Fruit fly (Drosophila melanogaster) whole organism, embryonic: ENCODE data around the gene CG5172.

Source experiments
- Bdp1 ChIP-seq: fragments of 200-800 bp; sonication (Bioruptor generic); optimal IDR thresholded peaks from 3 replicates; lab custom pipeline; 2016; ENCODE audit warnings: missing biosample characterization, missing genetic modification characterization
- Blimp-1 ChIP-seq: fragments of 200-800 bp; sonication (Bioruptor generic); optimal IDR thresholded peaks from 3 replicates; lab custom pipeline; 2018; ENCODE audit warnings: missing biosample characterization, missing genetic modification characterization, mild to moderate bottlenecking, moderate library complexity, missing genetic modification reagents
- CG10543 ChIP-seq: fragments of 200-800 bp; sonication (Bioruptor generic); optimal IDR thresholded peaks from 3 replicates; lab custom pipeline; 2017; ENCODE audit warnings: missing biosample characterization, mild to moderate bottlenecking, missing genetic modification characterization, moderate library complexity
- CG11093 ChIP-seq: fragments of 200-800 bp; sonication (Bioruptor generic); IDR thresholded peaks from 3 replicates; pipeline ENCODE4 v1.3.6; 2022; ENCODE audit warnings: missing biosample characterization, missing genetic modification characterization
- CG11695 ChIP-seq: fragments of 200-800 bp; sonication (Bioruptor generic); IDR thresholded peaks from 3 replicates; pipeline ENCODE4 v1.3.6; 2022; ENCODE audit warnings: missing biosample characterization, missing genetic modification characterization
- CG12299 ChIP-seq: fragments of 200-800 bp; sonication (Bioruptor generic); optimal IDR thresholded peaks from 2 replicates; lab custom pipeline; 2018; ENCODE audit warnings: missing biosample characterization, mild to moderate bottlenecking, missing genetic modification characterization
- CG13424 ChIP-seq: fragments of 200-800 bp; sonication (Bioruptor generic); optimal IDR thresholded peaks from 2 replicates; lab custom pipeline; 2019; ENCODE audit warnings: missing biosample characterization, mild to moderate bottlenecking, missing genetic modification characterization, moderate library complexity
- CG15011 ChIP-seq: fragments of 200-800 bp; sonication (Bioruptor generic); optimal IDR thresholded peaks from 3 replicates; lab custom pipeline; 2018; ENCODE audit warnings: missing biosample characterization, mild to moderate bottlenecking, missing genetic modification characterization
- CG15514 ChIP-seq: fragments of 200-800 bp; sonication (Bioruptor generic); optimal IDR thresholded peaks from 3 replicates; lab custom pipeline; 2017; ENCODE audit warnings: missing biosample characterization, missing genetic modification characterization, mild to moderate bottlenecking, moderate library complexity, missing genetic modification reagents
- CG15696 ChIP-seq: fragments of 200-800 bp; sonication (Bioruptor generic); optimal IDR thresholded peaks from 2 replicates; lab custom pipeline; 2019; ENCODE audit warnings: missing biosample characterization, mild to moderate bottlenecking, missing genetic modification characterization, moderate library complexity
- CG2129 ChIP-seq: fragments of 200-800 bp; sonication (Bioruptor generic); IDR thresholded peaks from 2 replicates; pipeline ENCODE4 v1.3.6; 2022; ENCODE audit warnings: missing biosample characterization, missing genetic modification characterization; ENCODE audit not compliant: partially characterized antibody
- CG30431 ChIP-seq: fragments of 200-800 bp; sonication (Bioruptor generic); optimal IDR thresholded peaks from 2 replicates; lab custom pipeline; 2017; ENCODE audit warnings: missing biosample characterization, missing genetic modification characterization
- CG3065 ChIP-seq: fragments of 200-800 bp; sonication (Bioruptor generic); optimal IDR thresholded peaks from 2 replicates; lab custom pipeline; 2016; ENCODE audit warnings: missing biosample characterization, missing genetic modification characterization
- CG32772 ChIP-seq: fragments of 200-800 bp; sonication (Bioruptor generic); IDR thresholded peaks from 2 replicates; pipeline ENCODE4 v1.3.6; 2022; ENCODE audit warnings: missing biosample characterization, missing genetic modification characterization
- CG6254 ChIP-seq: fragments of 200-800 bp; sonication (Bioruptor generic); optimal IDR thresholded peaks from 3 replicates; lab custom pipeline; 2017; ENCODE audit warnings: mild to moderate bottlenecking, missing biosample characterization, missing genetic modification reagents, missing genetic modification characterization
- CG6272 ChIP-seq: fragments of 200-800 bp; sonication (Bioruptor generic); IDR thresholded peaks from 2 replicates; pipeline ENCODE4 v1.3.6; 2022; ENCODE audit warnings: missing biosample characterization, missing genetic modification characterization
- CG8924 ChIP-seq: fragments of 200-800 bp; optimal IDR thresholded peaks from 3 replicates; lab custom pipeline; 2019; ENCODE audit warnings: missing biosample characterization, mild to moderate bottlenecking, missing genetic modification characterization, moderate library complexity
- CG8944 ChIP-seq: fragments of 200-800 bp; sonication (Bioruptor generic); optimal IDR thresholded peaks from 3 replicates; lab custom pipeline; 2016; ENCODE audit warnings: missing biosample characterization, missing genetic modification characterization
- D ChIP-seq, 2 experiments: fragments of 200-800 bp in 1 of 2; fragments of >200 bp in 1 of 2; sonication (Bioruptor generic) in 1 of 2; optimal IDR thresholded peaks; 2 replicates in 1 of 2; 3 replicates in 1 of 2; lab custom pipeline; 2017; ENCODE audit warnings: mild to moderate bottlenecking in 1 of 2, missing biosample characterization in 1 of 2, missing genetic modification characterization in 1 of 2, missing genetic modification reagents in 1 of 2
- D19B ChIP-seq: fragments of 200-800 bp; sonication (Bioruptor generic); optimal IDR thresholded peaks from 2 replicates; lab custom pipeline; 2017; ENCODE audit warnings: missing biosample characterization, mild to moderate bottlenecking, missing genetic modification characterization
- Dref ChIP-seq: fragments of 200-800 bp; sonication (Bioruptor generic); IDR thresholded peaks from 2 replicates; pipeline ENCODE4 v1.3.6; 2022; ENCODE audit warnings: missing biosample characterization, missing genetic modification characterization
- Drgx ChIP-seq: fragments of 200-800 bp; sonication (Bioruptor generic); IDR thresholded peaks from 2 replicates; pipeline ENCODE4 v1.3.6; 2022; ENCODE audit warnings: missing biosample characterization, missing genetic modification characterization
- Fer3 ChIP-seq: fragments of 200-800 bp; sonication (Bioruptor generic); optimal IDR thresholded peaks from 2 replicates; lab custom pipeline; 2018; ENCODE audit warnings: missing biosample characterization, mild to moderate bottlenecking, missing genetic modification characterization, moderate library complexity
- Hr51 ChIP-seq, 2 experiments: fragments of 200-800 bp; sonication (Bioruptor generic); optimal IDR thresholded peaks; 2 replicates in 1 of 2; 3 replicates in 1 of 2; lab custom pipeline; 2016 to 2018; ENCODE audit warnings: missing biosample characterization in 2 of 2, missing genetic modification characterization in 2 of 2, mild to moderate bottlenecking in 1 of 2, moderate library complexity in 1 of 2
- NC2α ChIP-seq: fragments of 200-800 bp; sonication (Bioruptor generic); optimal IDR thresholded peaks from 2 replicates; lab custom pipeline; 2016; ENCODE audit warnings: missing biosample characterization, missing genetic modification characterization
- Poxn ChIP-seq: fragments of 200-800 bp; sonication (Bioruptor generic); IDR thresholded peaks from 2 replicates; pipeline ENCODE4 v1.3.6; 2022; ENCODE audit warnings: missing biosample characterization, missing genetic modification characterization
- Sox102F ChIP-seq: fragments of 200-800 bp; sonication (Bioruptor generic); optimal IDR thresholded peaks from 2 replicates; lab custom pipeline; 2018; ENCODE audit warnings: missing biosample characterization, mild to moderate bottlenecking, missing genetic modification characterization, moderate library complexity
- Stat92E ChIP-seq, 3 experiments: fragments of >200 bp in 2 of 3; fragments of 200-800 bp in 1 of 3; sonication (Bioruptor generic) in 1 of 3; optimal IDR thresholded peaks; 2 replicates each; lab custom pipeline; 2017 to 2019; ENCODE audit warnings: missing biosample characterization in 3 of 3, missing genetic modification characterization in 3 of 3, mild to moderate bottlenecking in 1 of 3, moderate library complexity in 1 of 3
- TFAM ChIP-seq: fragments of 200-800 bp; sonication (Bioruptor generic); optimal IDR thresholded peaks from 2 replicates; lab custom pipeline; 2017; ENCODE audit warnings: missing biosample characterization, missing genetic modification characterization, inconsistent platforms
- Tbp ChIP-seq: fragments of >200 bp; optimal IDR thresholded peaks from 2 replicates; lab custom pipeline; 2018; ENCODE audit warnings: missing biosample characterization, missing genetic modification characterization
- Usf ChIP-seq: fragments of 200-800 bp; sonication (Bioruptor generic); optimal IDR thresholded peaks from 2 replicates; lab custom pipeline; 2017; ENCODE audit warnings: missing genotype, missing biosample characterization, missing genetic modification characterization
- bsh ChIP-seq, 2 experiments: fragments of 200-800 bp; sonication (Bioruptor generic); optimal IDR thresholded peaks; 2 replicates each; lab custom pipeline; 2017 to 2018; ENCODE audit warnings: mild to moderate bottlenecking in 2 of 2, missing biosample characterization in 2 of 2, missing genetic modification characterization in 2 of 2, moderate library complexity in 1 of 2
- cato ChIP-seq: fragments of 200-800 bp; sonication (Bioruptor generic); optimal IDR thresholded peaks from 2 replicates; lab custom pipeline; 2016; ENCODE audit warnings: missing biosample characterization, missing genetic modification characterization, borderline replicate concordance
- crc ChIP-seq: fragments of 200-800 bp; sonication (Bioruptor generic); optimal IDR thresholded peaks from 2 replicates; lab custom pipeline; 2016; ENCODE audit warnings: missing biosample characterization, missing genetic modification characterization
- dati ChIP-seq: fragments of 200-800 bp; sonication (Bioruptor generic); IDR thresholded peaks from 2 replicates; pipeline ENCODE4 v1.3.6; 2022; ENCODE audit warnings: missing biosample characterization, missing genetic modification characterization
- dmrt11E ChIP-seq: fragments of 200-800 bp; sonication (Bioruptor generic); optimal IDR thresholded peaks from 3 replicates; lab custom pipeline; 2018; ENCODE audit warnings: missing biosample characterization, mild to moderate bottlenecking, missing genetic modification characterization, moderate library complexity
- fru ChIP-seq: fragments of >200 bp; optimal IDR thresholded peaks from 2 replicates; lab custom pipeline; 2017
- gt ChIP-seq: fragments of 200-800 bp; sonication (Bioruptor generic); IDR thresholded peaks from 2 replicates; pipeline ENCODE4 v1.3.6; 2022; ENCODE audit warnings: missing biosample characterization, missing genetic modification characterization
- inv ChIP-seq: fragments of 200-800 bp; sonication (Bioruptor generic); IDR thresholded peaks from 2 replicates; pipeline ENCODE4 v1.3.6; 2022; ENCODE audit warnings: missing biosample characterization, missing genetic modification characterization; ENCODE audit not compliant: partially characterized antibody
- mam ChIP-seq: fragments of 200-800 bp; sonication (Bioruptor generic); optimal IDR thresholded peaks from 3 replicates; lab custom pipeline; 2016; ENCODE audit warnings: missing biosample characterization, missing genetic modification characterization
- nmo ChIP-seq: fragments of 200-800 bp; sonication (Bioruptor generic); optimal IDR thresholded peaks from 2 replicates; lab custom pipeline; 2018; ENCODE audit warnings: missing biosample characterization, mild to moderate bottlenecking, missing genetic modification characterization, moderate library complexity
- prd ChIP-seq, 3 experiments: fragments of >200 bp in 2 of 3; fragments of 200-800 bp in 1 of 3; sonication (Bioruptor generic) in 1 of 3; optimal IDR thresholded peaks in 2 of 3; IDR thresholded peaks in 1 of 3; 2 replicates in 2 of 3; 3 replicates in 1 of 3; pipeline versions ENCODE4 v1.3.6 to Lab custom; 2017 to 2022; ENCODE audit warnings: missing biosample characterization in 1 of 3, missing genetic modification characterization in 1 of 3
- ranshi ChIP-seq: fragments of 200-800 bp; sonication (Bioruptor generic); IDR thresholded peaks from 2 replicates; pipeline ENCODE4 v1.3.6; 2022; ENCODE audit warnings: missing biosample characterization, missing genetic modification characterization
- sens-2 ChIP-seq: fragments of 200-800 bp; sonication (Bioruptor generic); IDR thresholded peaks from 2 replicates; pipeline ENCODE4 v1.3.6; 2022; ENCODE audit warnings: missing biosample characterization, missing genetic modification characterization
- sqz ChIP-seq: fragments of 200-800 bp; sonication (Bioruptor generic); optimal IDR thresholded peaks from 3 replicates; lab custom pipeline; 2018; ENCODE audit warnings: missing biosample characterization, mild to moderate bottlenecking, missing genetic modification characterization
- zf30C ChIP-seq: fragments of 200-800 bp; sonication (Bioruptor generic); optimal IDR thresholded peaks from 3 replicates; lab custom pipeline; 2018; ENCODE audit warnings: missing biosample characterization, mild to moderate bottlenecking, missing genetic modification characterization
- zfh1 ChIP-seq: fragments of 200-800 bp; sonication (Bioruptor generic); IDR thresholded peaks from 3 replicates; pipeline ENCODE4 v1.3.6; 2022; ENCODE audit warnings: missing biosample characterization, missing genetic modification characterization

CG5172 gene

dm6 chrX:17181264-17182198 is 39.7 kb upstream of the CG5172 start (continued):
- TF ChIP-seq dati (GFP tag; lab: Robert Waterston, UW), result no peak
- no peak for TF ChIP-seq zf30C (GFP tag; lab: Kevin White, UChicago)
- TF ChIP-seq Stat92E (GFP tag; optimal IDR thresholded peaks at IDR 0.05; lab: Kevin White, UChicago), result no peak
- 0 out of 3 replicates have a peak, but pooled peaks have one; percentile 15 for TF ChIP-seq zfh1
- no peak for TF ChIP-seq fru
- no peak for TF ChIP-seq sens-2 (GFP tag; lab: Robert Waterston, UW)
- TF ChIP-seq sqz, result no peak
- peak in 1 of 2 experiments; percentile 43 for TF ChIP-seq Hr51 (GFP tag; optimal IDR thresholded peaks at IDR 0.05; lab: Kevin White, UChicago)
- TF ChIP-seq Blimp-1 (GFP tag; lab: Kevin White, UChicago), result peak; percentile 92
- no peak for TF ChIP-seq CG12299 (tag; lab: Kevin White, UChicago)
- TF ChIP-seq Tbp (GFP tag; lab: Kevin White, UChicago), result no peak
- no peak for TF ChIP-seq NC2α (GFP tag; lab: Kevin White, UChicago)
- no peak for TF ChIP-seq CG3065
- no peak for TF ChIP-seq CG6254 (GFP tag; lab: Kevin White, UChicago)
- no peak for TF ChIP-seq CG2129 (GFP tag; lab: Robert Waterston, UW)
- TF ChIP-seq inv (GFP tag; lab: Robert Waterston, UW), result no peak
- TF ChIP-seq Drgx (GFP tag; lab: Robert Waterston, UW), result no peak
- TF ChIP-seq CG15514, result no peak
- no peak for TF ChIP-seq CG11093 (GFP tag; lab: Robert Waterston, UW)
- TF ChIP-seq TFAM, result no peak
- TF ChIP-seq Fer3 (tag; lab: Kevin White, UChicago), result peak; percentile 23
- TF ChIP-seq gt (GFP tag; lab: Robert Waterston, UW), result no peak
- TF ChIP-seq Usf (GFP tag; lab: Kevin White, UChicago), result no peak
- TF ChIP-seq CG32772 (GFP tag; lab: Robert Waterston, UW), result no peak
- no peak for TF ChIP-seq CG15011
- no peak for TF ChIP-seq Poxn (GFP tag; lab: Robert Waterston, UW)
- peak; percentile 36 for TF ChIP-seq CG8924
- TF ChIP-seq D (optimal IDR thresholded peaks at IDR 0.05; lab: Kevin White, UChicago), result no peak
- TF ChIP-seq D (GFP tag; optimal IDR thresholded peaks at IDR 0.05; lab: Kevin White, UChicago), result no peak
- TF ChIP-seq CG30431, result no peak
- peak; percentile 48 for TF ChIP-seq Sox102F (GFP tag; lab: Kevin White, UChicago)
- TF ChIP-seq CG6272, result no peak
- no peak for TF ChIP-seq CG8944 (GFP tag; lab: Kevin White, UChicago)
- no peak for TF ChIP-seq CG10543 (GFP tag; lab: Kevin White, UChicago)
- no peak for TF ChIP-seq Bdp1 (GFP tag; lab: Kevin White, UChicago)
- TF ChIP-seq dmrt11E, result no peak
- TF ChIP-seq CG13424, result no peak
- TF ChIP-seq mam (GFP tag; lab: Kevin White, UChicago), result no peak
- TF ChIP-seq bsh (GFP tag; optimal IDR thresholded peaks at IDR 0.05; lab: Kevin White, UChicago), result peak in 1 of 2 experiments; percentile 44
- peak; percentile 51; the same call in 1 of the 3 replicates for TF ChIP-seq CG11695 (GFP tag; lab: Robert Waterston, UW)
- no peak for TF ChIP-seq CG15696
- TF ChIP-seq nmo (GFP tag; lab: Kevin White, UChicago), result peak; percentile 34
- TF ChIP-seq ranshi (GFP tag; lab: Robert Waterston, UW), result peak; percentile 31; the same call in 1 of the 2 replicates
- TF ChIP-seq Dref (GFP tag; lab: Robert Waterston, UW), result no peak
- no peak for TF ChIP-seq prd (optimal IDR thresholded peaks at IDR 0.05; lab: Kevin White, UChicago)
- TF ChIP-seq prd (GFP tag; IDR thresholded peaks at IDR 0.05; lab: Robert Waterston, UW), result peak; percentile 21; the same call in 1 of the 3 replicates
- TF ChIP-seq D19B (GFP tag; lab: Kevin White, UChicago), result no peak
- TF ChIP-seq cato, result no peak
- TF ChIP-seq crc, result no peak
